Worm (Caenorhabditis elegans) whole organism, L4/young adult: Measurements from ENCODE around the gene rgs-6.

Experiments
- W03F9.2 ChIP-seq: fragments of 150-350 bp; optimal IDR thresholded peaks from 2 replicates; lab custom pipeline; 2014; ENCODE audit warnings: missing biosample characterization, missing genetic modification characterization
- dao-5 ChIP-seq: sonication (generic microtip); optimal IDR thresholded peaks from 2 replicates; lab custom pipeline; 2016; ENCODE audit warnings: missing genotype, missing genetic modification characterization, moderate library complexity, missing compliant biosample characterization
- him-1 ChIP-seq: sonication (generic microtip); optimal IDR thresholded peaks from 2 replicates; lab custom pipeline; 2016; ENCODE audit warnings: missing genotype, missing genetic modification reagents, missing genetic modification characterization, missing compliant biosample characterization

DNA sequence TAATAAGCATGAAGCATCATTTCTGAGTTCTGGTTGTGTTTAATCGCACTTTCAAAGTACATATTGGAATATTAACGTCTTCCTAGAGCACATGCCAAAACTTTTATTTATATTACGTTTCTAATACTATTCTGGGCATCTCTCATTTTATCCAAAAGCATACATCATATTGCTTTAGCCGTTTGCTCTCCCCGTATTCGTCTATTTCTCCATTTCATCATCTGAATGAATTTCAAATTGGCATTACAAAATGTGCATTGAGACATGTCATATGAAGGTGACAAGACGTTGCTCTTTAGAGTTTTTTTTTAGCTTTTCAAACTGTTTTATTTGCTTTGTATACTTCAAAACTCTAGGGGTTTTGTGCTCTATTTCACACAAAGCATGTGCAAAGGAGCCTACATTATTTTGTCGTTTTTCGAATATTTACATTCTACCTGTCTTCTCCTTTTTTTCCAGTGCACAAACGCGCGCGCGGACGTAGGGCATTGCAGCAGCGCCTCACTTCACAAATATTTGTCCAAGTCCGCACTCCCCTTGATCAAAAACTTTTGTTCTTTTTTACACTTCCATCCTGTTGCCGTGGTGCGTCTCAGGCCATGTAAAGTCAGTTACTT, 39.1 kb upstream of the rgs-6 start:
- TF ChIP-seq him-1 (tag; lab: Kevin White, UChicago) (no peak), W03F9.2 (tag; lab: Kevin White, UChicago) (no peak), dao-5 (no peak)
